Worm (Caenorhabditis elegans) whole organism, midembryonic: Measurements from ENCODE around the gene str-138.

ENCODE experiments used
- T22C8.4 ChIP-seq: fragments of 200-800 bp; sonication (Bioruptor generic); IDR thresholded peaks from 2 replicates; pipeline ENCODE4 v1.3.6; 2022; ENCODE audit warnings: missing genetic modification characterization, missing compliant biosample characterization
- cog-1 ChIP-seq: sonication (generic microtip); optimal IDR thresholded peaks from 2 replicates; lab custom pipeline; 2016; ENCODE audit warnings: missing genetic modification characterization, missing compliant biosample characterization
- flt-1 ChIP-seq: fragments of 200-800 bp; sonication (Bioruptor generic); IDR thresholded peaks from 2 replicates; pipeline ENCODE4 v1.3.6; 2022; ENCODE audit warnings: missing genetic modification characterization, missing compliant biosample characterization
- klf-2 ChIP-seq: fragments of 200-800 bp; sonication (Bioruptor generic); conservative IDR thresholded peaks from 2 replicates; pipeline ENCODE4 v1.3.6; 2022; ENCODE audit warnings: missing genetic modification reagents, missing genetic modification characterization, missing compliant biosample characterization
- med-1 ChIP-seq: sonication (generic microtip); optimal IDR thresholded peaks from 2 replicates; lab custom pipeline; 2017; ENCODE audit warnings: missing genetic modification characterization, mild to moderate bottlenecking, missing compliant biosample characterization, antibody characterized with exemption, missing genetic modification reagents; ENCODE audit not compliant: insufficient read depth
- ref-1 ChIP-seq: fragments of 200-800 bp; sonication (Bioruptor generic); conservative IDR thresholded peaks from 2 replicates; pipeline ENCODE4 v1.3.6; 2022; ENCODE audit warnings: missing genetic modification reagents, missing genetic modification characterization, missing compliant biosample characterization
- tab-1 ChIP-seq: fragments of 200-800 bp; sonication (Bioruptor generic); IDR thresholded peaks from 2 replicates; pipeline ENCODE4 v1.3.6; 2022; ENCODE audit warnings: missing genetic modification characterization, missing compliant biosample characterization
- ztf-23 ChIP-seq: fragments of 200-800 bp; sonication (Bioruptor generic); IDR thresholded peaks from 2 replicates; pipeline ENCODE4 v1.3.6; 2022; ENCODE audit warnings: missing genetic modification reagents, missing genetic modification characterization, missing compliant biosample characterization
- ztf-29 ChIP-seq: fragments of 200-800 bp; sonication (Bioruptor generic); IDR thresholded peaks from 2 replicates; pipeline ENCODE4 v1.3.6; 2022; ENCODE audit warnings: missing genetic modification reagents, missing genetic modification characterization, missing compliant biosample characterization

str-138 gene

DNA sequence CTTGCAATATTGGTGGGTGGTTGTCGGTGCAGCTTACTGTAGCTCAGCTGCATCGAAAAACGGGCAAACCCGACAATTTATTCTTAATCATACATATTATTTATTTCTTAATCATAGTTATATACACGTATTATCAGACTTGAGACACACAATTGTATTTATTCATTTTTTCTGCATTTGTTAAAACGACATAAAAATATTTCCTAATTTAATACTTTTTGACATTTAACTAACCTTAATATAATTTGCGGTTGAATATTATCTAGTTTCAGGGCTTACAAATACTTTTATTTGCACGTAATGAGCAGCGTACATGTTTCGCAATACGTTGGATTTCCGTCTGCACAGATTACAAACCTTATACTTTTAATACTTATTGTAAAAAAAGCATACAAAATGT, at the start of gene str-138:
Gene str-138, plus strand, starts transcription at position 301 of the 400 bp plus-strand sequence.
- TF ChIP-seq ztf-29 (GFP tag; lab: Robert Waterston, UW): no peak
- TF ChIP-seq cog-1: no peak
- no peak for TF ChIP-seq klf-2 (GFP tag; lab: Robert Waterston, UW)
- TF ChIP-seq T22C8.4 (GFP tag; lab: Robert Waterston, UW): no peak
- TF ChIP-seq ref-1 (GFP tag; lab: Robert Waterston, UW): no peak
- TF ChIP-seq tab-1 (GFP tag; lab: Robert Waterston, UW): no peak
- TF ChIP-seq med-1: no peak
- no peak for TF ChIP-seq ztf-23
- no peak for TF ChIP-seq flt-1

DNA sequence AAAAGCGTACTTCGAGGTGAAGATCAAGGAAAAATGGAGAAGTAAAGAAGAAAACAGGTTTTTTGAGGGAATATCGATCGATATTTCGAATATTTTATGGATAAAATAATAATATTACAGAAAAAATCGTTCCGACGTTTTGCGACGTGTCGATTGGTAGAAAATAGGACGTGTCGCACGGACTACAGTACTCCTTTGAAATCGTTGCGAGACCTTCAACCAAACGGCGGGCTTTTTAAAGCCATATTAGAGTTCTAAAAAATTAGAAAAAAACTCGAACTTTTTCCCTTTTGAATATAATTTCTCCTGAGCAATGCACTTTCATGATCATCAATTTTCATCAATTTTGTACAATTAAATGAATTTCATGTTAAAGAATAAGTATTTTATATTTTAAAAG, 48.4 kb upstream of the str-138 start, which contains the start of gene Y97E10AR.4:
Gene Y97E10AR.4, minus strand, starts transcription at position 131 of the 400 bp plus-strand sequence.
- TF ChIP-seq ztf-29 (GFP tag; lab: Robert Waterston, UW): no peak
- TF ChIP-seq T22C8.4 (GFP tag; lab: Robert Waterston, UW): no peak
- no peak for TF ChIP-seq med-1
- no peak for TF ChIP-seq ztf-23
- no peak for TF ChIP-seq tab-1 (GFP tag; lab: Robert Waterston, UW)
- no peak for TF ChIP-seq cog-1
- TF ChIP-seq flt-1: no peak
- TF ChIP-seq klf-2 (GFP tag; lab: Robert Waterston, UW): no peak
- no peak for TF ChIP-seq ref-1 (GFP tag; lab: Robert Waterston, UW)

DNA sequence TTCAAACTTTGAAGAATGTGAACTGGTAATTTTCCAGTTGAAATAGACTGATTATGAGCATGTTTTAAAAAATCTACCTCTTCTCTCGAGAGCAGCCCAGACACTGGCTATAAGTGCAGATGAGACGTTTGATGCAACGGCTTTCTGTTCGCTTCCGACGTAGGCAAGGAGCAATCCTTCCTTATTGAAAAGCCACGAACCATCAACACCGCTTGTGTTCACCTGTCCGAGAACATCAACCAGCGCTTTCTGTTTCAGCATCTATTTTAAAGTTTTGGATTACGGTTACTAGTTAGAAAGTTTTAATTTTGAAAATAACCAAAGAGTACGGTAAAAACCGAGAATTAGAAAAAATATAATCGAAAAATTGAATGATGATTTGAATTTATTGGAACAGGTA, 47.6 kb upstream of the str-138 start, which contains the start of gene lmtr-2:
Gene lmtr-2, minus strand, starts transcription at position 261 of the 400 bp plus-strand sequence.
- TF ChIP-seq T22C8.4 (GFP tag; lab: Robert Waterston, UW): no peak
- TF ChIP-seq ref-1 (GFP tag; lab: Robert Waterston, UW): no peak
- TF ChIP-seq cog-1: no peak
- no peak for TF ChIP-seq med-1
- no peak for TF ChIP-seq tab-1 (GFP tag; lab: Robert Waterston, UW)
- TF ChIP-seq ztf-29 (GFP tag; lab: Robert Waterston, UW): no peak
- no peak for TF ChIP-seq ztf-23
- no peak for TF ChIP-seq klf-2 (GFP tag; lab: Robert Waterston, UW)
- no peak for TF ChIP-seq flt-1

DNA sequence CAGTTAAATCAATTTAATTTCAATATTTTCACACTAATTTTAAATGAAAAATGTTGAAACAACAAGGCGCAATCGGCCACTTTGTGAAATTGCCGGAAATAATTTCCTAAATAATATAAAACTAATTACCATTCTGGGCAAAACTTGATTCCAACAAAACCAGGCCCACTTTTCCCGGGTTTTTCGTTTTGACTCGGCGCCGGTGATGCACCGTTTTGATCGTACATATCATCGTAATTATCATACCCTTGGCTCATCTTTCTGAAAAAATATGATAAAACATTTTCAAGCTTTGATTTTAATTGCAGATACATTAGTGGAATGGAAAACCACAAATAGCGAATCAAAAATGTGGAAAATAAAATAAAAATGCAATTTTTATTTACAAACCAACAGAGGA, 46.4 kb upstream of the str-138 start, which contains the start of gene rpb-9:
Gene rpb-9, minus strand, starts transcription at position 314 of the 400 bp plus-strand sequence.
- TF ChIP-seq T22C8.4 (GFP tag; lab: Robert Waterston, UW) (no peak), ztf-23 (no peak), flt-1 (no peak), tab-1 (GFP tag; lab: Robert Waterston, UW) (no peak), ref-1 (GFP tag; lab: Robert Waterston, UW) (no peak), ztf-29 (GFP tag; lab: Robert Waterston, UW) (no peak), klf-2 (GFP tag; lab: Robert Waterston, UW) (no peak), cog-1 (no peak), med-1 (no peak)

DNA sequence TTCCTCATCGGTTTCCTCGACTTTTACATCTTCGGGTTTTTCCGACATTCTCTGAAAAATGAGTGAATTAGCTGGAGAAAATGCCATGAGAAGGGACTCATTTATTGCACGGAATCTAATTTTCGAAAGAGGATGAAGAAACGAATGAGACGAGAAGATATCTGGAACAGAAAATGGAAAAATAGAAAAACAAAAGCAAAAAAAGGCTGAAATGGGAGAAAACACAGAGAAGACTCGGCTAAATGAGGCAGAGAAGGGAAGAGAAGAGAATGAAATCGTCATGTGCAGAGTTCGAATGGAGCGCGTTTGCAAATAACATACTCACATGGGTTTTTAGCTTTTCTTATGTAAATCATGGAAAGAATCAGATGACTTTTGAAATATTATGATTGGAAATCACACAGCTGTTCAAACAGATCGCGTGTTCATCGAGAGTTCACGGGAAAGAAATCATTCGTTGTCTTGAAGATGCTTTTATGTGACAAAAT, 44.5 kb upstream of the str-138 start, which contains the start of gene Y97E10AR.6:
Gene Y97E10AR.6, minus strand, starts transcription at position 51 of the 488 bp plus-strand sequence.
- TF ChIP-seq flt-1 (no peak), ztf-29 (GFP tag; lab: Robert Waterston, UW) (no peak)

DNA sequence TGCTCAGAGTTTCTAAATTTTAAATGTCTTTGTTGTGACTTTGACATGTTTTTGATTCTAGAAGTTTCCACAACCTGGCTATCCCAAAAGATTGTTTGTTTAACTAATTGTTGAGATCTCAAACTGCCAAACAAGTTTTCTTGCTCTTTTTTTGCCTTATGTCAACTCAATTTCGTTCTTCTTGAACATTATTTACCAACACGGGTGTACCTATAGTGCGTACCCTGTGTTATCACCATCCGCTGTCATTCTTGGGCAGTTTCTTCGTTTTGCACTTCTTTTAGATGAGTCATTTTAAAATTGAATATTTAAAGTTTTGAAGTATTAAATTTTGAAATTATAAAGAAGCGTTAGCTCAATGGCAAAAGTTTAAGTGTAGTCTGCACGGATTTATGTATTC, 41.5 kb upstream of the str-138 start, which contains the start of gene sptl-2:
Gene sptl-2, plus strand, starts transcription at position 280 of the 400 bp plus-strand sequence.
- TF ChIP-seq klf-2 (GFP tag; lab: Robert Waterston, UW): no peak
- no peak for TF ChIP-seq flt-1
- TF ChIP-seq tab-1 (GFP tag; lab: Robert Waterston, UW): no peak
- TF ChIP-seq ztf-29 (GFP tag; lab: Robert Waterston, UW): no peak
- no peak for TF ChIP-seq ztf-23
- no peak for TF ChIP-seq med-1
- TF ChIP-seq ref-1 (GFP tag; lab: Robert Waterston, UW): no peak
- TF ChIP-seq cog-1: no peak
- no peak for TF ChIP-seq T22C8.4 (GFP tag; lab: Robert Waterston, UW)

DNA sequence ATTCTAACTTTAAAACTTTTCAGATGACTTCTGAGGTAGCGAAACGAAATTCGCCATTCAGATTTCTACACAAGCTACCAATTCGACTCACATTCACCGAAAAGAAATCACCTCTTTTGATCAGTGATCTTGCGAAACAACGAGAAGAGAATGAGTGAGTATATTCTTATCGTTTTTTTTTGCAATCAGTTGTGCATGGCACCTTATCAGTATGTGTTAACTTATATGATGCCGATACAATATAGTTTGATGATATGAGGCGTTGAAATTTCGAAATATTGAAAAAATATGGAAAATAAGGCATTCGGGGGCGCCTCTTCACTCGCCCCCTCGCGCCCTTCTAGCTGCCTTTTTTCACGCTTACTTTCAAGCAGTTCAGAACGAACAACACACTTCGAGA, 40.5 kb upstream of the str-138 start:
- TF ChIP-seq klf-2 (GFP tag; lab: Robert Waterston, UW) (no peak), ztf-29 (GFP tag; lab: Robert Waterston, UW) (no peak), ztf-23 (no peak), ref-1 (GFP tag; lab: Robert Waterston, UW) (no peak), med-1 (no peak), T22C8.4 (GFP tag; lab: Robert Waterston, UW) (no peak), tab-1 (GFP tag; lab: Robert Waterston, UW) (no peak), cog-1 (no peak), flt-1 (no peak)

DNA sequence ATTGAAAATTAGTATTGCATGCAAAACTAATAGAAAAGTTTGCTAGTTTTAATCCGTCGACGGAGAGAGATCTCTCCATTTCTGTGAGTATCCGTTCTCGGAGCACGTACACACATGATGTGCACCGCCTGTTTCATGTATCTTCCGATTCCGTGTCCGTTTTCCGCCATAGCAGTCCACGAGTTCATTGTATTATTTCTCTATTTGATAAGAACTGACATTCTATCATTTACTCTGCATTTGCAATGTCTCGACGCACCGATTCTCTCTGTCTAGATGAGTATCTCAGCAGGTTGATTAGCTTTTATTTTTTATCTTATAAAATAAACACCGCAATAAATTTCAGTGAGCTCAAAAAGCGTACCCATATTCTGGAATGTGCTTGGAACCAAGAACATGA, 39.5 kb upstream of the str-138 start:
- TF ChIP-seq klf-2 (GFP tag; lab: Robert Waterston, UW) (no peak), med-1 (no peak), cog-1 (no peak), flt-1 (no peak), ztf-23 (no peak), ztf-29 (GFP tag; lab: Robert Waterston, UW) (no peak), T22C8.4 (GFP tag; lab: Robert Waterston, UW) (no peak), tab-1 (GFP tag; lab: Robert Waterston, UW) (no peak), ref-1 (GFP tag; lab: Robert Waterston, UW) (no peak)

DNA sequence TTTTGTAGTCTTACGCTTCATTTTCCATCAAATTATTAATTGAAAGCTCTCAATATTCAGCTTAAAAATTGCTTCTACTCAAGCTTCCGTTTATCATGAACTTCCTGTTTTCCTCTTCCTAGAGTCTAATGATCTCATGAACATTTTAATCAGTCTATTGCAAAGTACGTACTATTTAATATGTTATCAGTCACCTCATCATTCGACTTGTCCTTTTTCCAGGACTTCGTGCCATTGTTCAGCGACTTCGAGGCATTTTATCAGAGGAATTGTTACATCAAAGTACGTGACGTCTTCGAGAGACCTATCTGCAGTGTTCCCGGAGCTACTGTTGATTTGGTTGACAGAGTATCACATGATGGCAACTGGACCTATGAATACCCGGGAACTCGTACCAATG, 38.7 kb upstream of the str-138 start:
- TF ChIP-seq ztf-23 (no peak), klf-2 (GFP tag; lab: Robert Waterston, UW) (no peak), cog-1 (no peak), flt-1 (no peak), ztf-29 (GFP tag; lab: Robert Waterston, UW) (no peak)

DNA sequence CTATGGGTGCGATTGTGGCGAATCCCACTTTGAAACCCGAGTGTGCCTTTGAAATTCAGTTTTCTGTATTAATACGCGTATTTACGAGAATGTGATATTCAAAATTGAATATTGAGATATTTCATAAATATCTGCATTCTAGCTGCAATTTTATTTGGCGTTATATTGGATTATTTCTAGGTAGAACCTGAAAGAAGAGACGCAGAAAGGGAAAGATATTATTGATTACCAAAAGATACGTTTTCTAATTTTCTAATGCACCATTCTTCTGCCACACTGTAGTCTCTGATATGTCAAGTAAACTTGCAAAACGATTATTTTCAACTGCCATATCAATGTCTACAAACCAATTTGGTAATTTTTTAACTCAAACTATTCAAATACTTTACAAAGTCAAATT, 36.4 kb upstream of the str-138 start, which contains the start of gene ech-3:
Gene ech-3, plus strand, starts transcription at position 178 of the 400 bp plus-strand sequence.
- TF ChIP-seq ref-1 (GFP tag; lab: Robert Waterston, UW): no peak
- TF ChIP-seq T22C8.4 (GFP tag; lab: Robert Waterston, UW): no peak
- no peak for TF ChIP-seq tab-1 (GFP tag; lab: Robert Waterston, UW)
- TF ChIP-seq ztf-29 (GFP tag; lab: Robert Waterston, UW): no peak
- TF ChIP-seq cog-1: no peak
- no peak for TF ChIP-seq klf-2 (GFP tag; lab: Robert Waterston, UW)
- TF ChIP-seq flt-1: no peak
- no peak for TF ChIP-seq ztf-23
- TF ChIP-seq med-1: no peak
